Fruit fly (Drosophila melanogaster): Measurements from ENCODE around the gene Ir68a.

dm6 chr3L:11204852-11205251 lies 31.2 kb downstream of the Ir68a start:
- TF ChIP-seq CG8478 (optimal IDR thresholded peaks at IDR 0.05) (no peak), CTCF (optimal IDR thresholded peaks at IDR 0.05) (no peak)
